Fruit fly (Drosophila melanogaster): ENCODE measurements around the gene CG13055.

Gene CG13055

dm6 chr3L:16201028-16201427 is 51.1 kb downstream of the CG13055 start, which contains the start of gene dls:
Gene dls (plus strand): TSS chr3L:16201328.
- TF ChIP-seq noc (tag; optimal IDR thresholded peaks at IDR 0.05) = no peak

dm6 chr3L:16199929-16200328 is 52.2 kb downstream of the CG13055 start, which contains the start of gene CG33689:
Gene CG33689 (plus strand): TSS chr3L:16200229.
- no peak for TF ChIP-seq noc (tag; optimal IDR thresholded peaks at IDR 0.05)
